Worm (Caenorhabditis elegans) whole organism, L3 larva: Measurements from ENCODE around the gene T25E4.1.

Experiments used
- ama-1 ChIP-seq: fragments of 150-350 bp; optimal IDR thresholded peaks from 2 replicates; lab custom pipeline; 2018
- nhr-11 ChIP-seq: fragments of 150-350 bp; optimal IDR thresholded peaks from 2 replicates; lab custom pipeline; 2014; ENCODE audit warnings: missing biosample characterization, missing genetic modification characterization
- sea-2 ChIP-seq: fragments of 150-350 bp; sonication (generic microtip); optimal IDR thresholded peaks from 4 replicates; lab custom pipeline; 2014; ENCODE audit warnings: missing biosample characterization, missing genetic modification reagents, missing genetic modification characterization
- snpc-4 ChIP-seq: fragments of 150-350 bp; optimal IDR thresholded peaks from 2 replicates; lab custom pipeline; 2014; ENCODE audit warnings: missing biosample characterization, missing genetic modification characterization
- ztf-4 ChIP-seq: fragments of 150-350 bp; optimal IDR thresholded peaks from 2 replicates; lab custom pipeline; 2014; ENCODE audit warnings: missing biosample characterization, missing genetic modification characterization

DNA sequence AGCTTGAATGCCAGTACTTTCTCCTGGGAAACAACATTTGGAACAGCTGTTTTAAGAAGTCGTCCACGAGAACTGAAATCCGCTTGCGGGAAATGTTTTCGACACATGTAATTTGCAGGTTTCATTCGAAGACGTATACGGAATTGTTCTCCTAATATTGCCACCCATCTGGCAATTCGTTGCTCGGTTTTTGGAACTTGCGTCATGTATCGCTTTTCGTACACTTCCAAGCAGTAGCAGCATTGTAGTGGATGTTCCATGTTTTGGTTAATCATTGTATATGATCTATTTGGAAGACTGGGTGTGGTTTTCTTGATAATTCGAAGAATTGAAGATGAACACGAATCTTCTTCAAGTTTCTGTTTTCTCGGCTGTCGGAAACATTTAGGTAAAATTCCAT is 9.7 kb downstream of the T25E4.1 start:
- TF ChIP-seq ztf-4 (tag; lab: Kevin White, UChicago) (no peak), ama-1 (lab: Kevin White, UChicago) (no peak), sea-2 (GFP tag; lab: Kevin White, UChicago) (no peak), snpc-4 (tag; lab: Kevin White, UChicago) (no peak), nhr-11 (tag; lab: Kevin White, UChicago) (no peak)
